Worm (Caenorhabditis elegans) whole organism, L4/young adult: Measurements from ENCODE around the gene akap-1.

ENCODE experiments used
- W03F9.2 ChIP-seq: fragments of 150-350 bp; optimal IDR thresholded peaks from 2 replicates; lab custom pipeline; 2014; ENCODE audit warnings: missing biosample characterization, missing genetic modification characterization
- dao-5 ChIP-seq: sonication (generic microtip); optimal IDR thresholded peaks from 2 replicates; lab custom pipeline; 2016; ENCODE audit warnings: missing genotype, missing genetic modification characterization, moderate library complexity, missing compliant biosample characterization
- him-1 ChIP-seq: sonication (generic microtip); optimal IDR thresholded peaks from 2 replicates; lab custom pipeline; 2016; ENCODE audit warnings: missing genotype, missing genetic modification reagents, missing genetic modification characterization, missing compliant biosample characterization

DNA sequence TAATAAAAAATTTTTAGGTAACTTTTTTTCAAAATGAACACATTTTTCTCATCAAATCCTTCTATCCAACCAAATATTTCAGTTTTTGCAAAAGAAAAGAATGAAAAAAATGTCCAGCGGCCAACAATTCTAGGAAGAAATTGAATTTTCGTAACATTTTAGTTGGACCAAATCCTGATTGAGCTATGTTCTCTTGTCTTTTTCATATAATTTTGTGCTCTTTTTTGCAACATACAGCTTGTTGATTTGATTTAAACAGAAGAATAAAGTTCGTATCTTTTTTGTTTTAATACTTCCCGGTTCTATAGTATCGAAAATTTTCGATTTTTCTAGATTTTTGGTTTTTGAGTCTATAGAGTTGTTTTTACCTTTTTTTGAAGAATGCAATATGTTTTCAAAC lies 46.2 kb downstream of the akap-1 start:
- no peak for TF ChIP-seq him-1
- no peak for TF ChIP-seq W03F9.2
- no peak for TF ChIP-seq dao-5
